Fruit fly (Drosophila melanogaster) whole organism, embryonic: Measurements from ENCODE around the gene CG31360.

Source experiments
- Atf6 ChIP-seq: fragments of 200-800 bp; sonication (Bioruptor generic); IDR thresholded peaks from 2 replicates; pipeline ENCODE4 v1.3.6; 2022; ENCODE audit warnings: missing biosample characterization, missing genetic modification characterization
- CG10147 ChIP-seq: fragments of 200-800 bp; sonication (Bioruptor generic); optimal IDR thresholded peaks from 2 replicates; lab custom pipeline; 2019; ENCODE audit warnings: missing biosample characterization, mild to moderate bottlenecking, missing genetic modification characterization, moderate library complexity
- CG10274 ChIP-seq: fragments of 200-800 bp; sonication (Bioruptor generic); optimal IDR thresholded peaks from 3 replicates; lab custom pipeline; 2017; ENCODE audit warnings: missing biosample characterization, mild to moderate bottlenecking, missing genetic modification characterization
- CG10543 ChIP-seq: fragments of 200-800 bp; sonication (Bioruptor generic); optimal IDR thresholded peaks from 3 replicates; lab custom pipeline; 2017; ENCODE audit warnings: missing biosample characterization, mild to moderate bottlenecking, missing genetic modification characterization, moderate library complexity
- CG11560 ChIP-seq: fragments of 200-800 bp; sonication (Bioruptor generic); IDR thresholded peaks from 3 replicates; pipeline ENCODE4 v1.3.6; 2022; ENCODE audit warnings: missing biosample characterization, missing genetic modification characterization
- CG11695 ChIP-seq: fragments of 200-800 bp; sonication (Bioruptor generic); IDR thresholded peaks from 3 replicates; pipeline ENCODE4 v1.3.6; 2022; ENCODE audit warnings: missing biosample characterization, missing genetic modification characterization
- CG11723 ChIP-seq: fragments of 200-800 bp; sonication (Bioruptor generic); optimal IDR thresholded peaks from 2 replicates; lab custom pipeline; 2017; ENCODE audit warnings: missing biosample characterization, mild to moderate bottlenecking, missing genetic modification characterization
- CG12299 ChIP-seq: fragments of 200-800 bp; sonication (Bioruptor generic); optimal IDR thresholded peaks from 2 replicates; lab custom pipeline; 2018; ENCODE audit warnings: missing biosample characterization, mild to moderate bottlenecking, missing genetic modification characterization
- CG12744 ChIP-seq: fragments of 200-800 bp; sonication (Bioruptor generic); optimal IDR thresholded peaks from 2 replicates; lab custom pipeline; 2016; ENCODE audit warnings: missing biosample characterization, missing genetic modification characterization
- CG14014 ChIP-seq: fragments of 200-800 bp; sonication (Bioruptor generic); IDR thresholded peaks from 2 replicates; pipeline ENCODE4 v1.3.6; 2022; ENCODE audit warnings: missing biosample characterization, missing genetic modification characterization
- CG15073 ChIP-seq: fragments of 200-800 bp; sonication (Bioruptor generic); optimal IDR thresholded peaks from 2 replicates; lab custom pipeline; 2016; ENCODE audit warnings: missing biosample characterization, missing genetic modification characterization
- CG15696 ChIP-seq: fragments of 200-800 bp; sonication (Bioruptor generic); optimal IDR thresholded peaks from 2 replicates; lab custom pipeline; 2019; ENCODE audit warnings: missing biosample characterization, mild to moderate bottlenecking, missing genetic modification characterization, moderate library complexity
- CG16813 ChIP-seq: fragments of 200-800 bp; sonication (Bioruptor generic); IDR thresholded peaks from 3 replicates; pipeline ENCODE4 v1.3.6; 2022; ENCODE audit warnings: missing biosample characterization, missing genetic modification characterization; ENCODE audit not compliant: partially characterized antibody
- CG16863 ChIP-seq: fragments of 200-800 bp; sonication (Bioruptor generic); optimal IDR thresholded peaks from 3 replicates; lab custom pipeline; 2016; ENCODE audit warnings: missing biosample characterization, missing genetic modification characterization
- CG18619 ChIP-seq: fragments of 200-800 bp; sonication (Bioruptor generic); optimal IDR thresholded peaks from 3 replicates; lab custom pipeline; 2017; ENCODE audit warnings: missing biosample characterization, mild to moderate bottlenecking, missing genetic modification characterization
- CG31224 ChIP-seq: fragments of 200-800 bp; sonication (Bioruptor generic); IDR thresholded peaks from 2 replicates; pipeline ENCODE4 v1.3.6; 2022; ENCODE audit warnings: missing biosample characterization, missing genetic modification characterization
- CG3281 ChIP-seq: fragments of 200-800 bp; sonication (Bioruptor generic); optimal IDR thresholded peaks from 3 replicates; lab custom pipeline; 2017; ENCODE audit warnings: missing biosample characterization, mild to moderate bottlenecking, missing genetic modification characterization
- CG34422 ChIP-seq: fragments of 200-800 bp; sonication (Bioruptor generic); IDR thresholded peaks from 3 replicates; pipeline ENCODE4 v1.3.6; 2022; ENCODE audit warnings: missing biosample characterization, missing genetic modification characterization
- CG6175 ChIP-seq: fragments of 200-800 bp; sonication (Bioruptor generic); IDR thresholded peaks from 3 replicates; pipeline ENCODE4 v1.3.6; 2022; ENCODE audit warnings: missing biosample characterization, missing genetic modification characterization
- CG8478 ChIP-seq: fragments of >200 bp; optimal IDR thresholded peaks from 2 replicates; lab custom pipeline; 2018
- CG9876 ChIP-seq: fragments of 200-800 bp; sonication (Bioruptor generic); optimal IDR thresholded peaks from 2 replicates; lab custom pipeline; 2016; ENCODE audit warnings: missing biosample characterization, missing genetic modification characterization
- CHES-1-like ChIP-seq: fragments of 200-800 bp; sonication (Bioruptor generic); optimal IDR thresholded peaks from 2 replicates; lab custom pipeline; 2016; ENCODE audit warnings: missing biosample characterization, missing genetic modification characterization
- CTCF ChIP-seq: fragments of 200-800 bp; sonication (Bioruptor generic); optimal IDR thresholded peaks from 2 replicates; lab custom pipeline; 2017; ENCODE audit warnings: missing biosample characterization, mild to moderate bottlenecking, missing genetic modification characterization, moderate library complexity
- Deaf1 ChIP-seq: fragments of 200-800 bp; optimal IDR thresholded peaks from 3 replicates; lab custom pipeline; 2019; ENCODE audit warnings: missing biosample characterization, mild to moderate bottlenecking, missing genetic modification characterization, moderate library complexity
- Dfd ChIP-seq, 2 experiments: fragments of >200 bp; optimal IDR thresholded peaks; 2 replicates each; lab custom pipeline; 2017; ENCODE audit warnings: missing biosample characterization in 2 of 2, missing genetic modification characterization in 2 of 2
- Dip2 ChIP-seq: fragments of 200-800 bp; sonication (Bioruptor generic); IDR thresholded peaks from 2 replicates; pipeline ENCODE4 v1.3.6; 2022; ENCODE audit warnings: missing biosample characterization, missing genetic modification characterization
- E2f2 ChIP-seq: fragments of 200-800 bp; sonication (Bioruptor generic); IDR thresholded peaks from 2 replicates; pipeline ENCODE4 v1.3.6; 2022; ENCODE audit warnings: missing biosample characterization, missing genetic modification characterization
- Eip74EF ChIP-seq, 2 experiments: fragments of 200-800 bp in 1 of 2; fragments of >200 bp in 1 of 2; sonication (Bioruptor generic) in 1 of 2; optimal IDR thresholded peaks; 2 replicates each; lab custom pipeline; 2017 to 2019; ENCODE audit warnings: missing biosample characterization in 2 of 2, missing genetic modification characterization in 2 of 2, mild to moderate bottlenecking in 1 of 2, moderate library complexity in 1 of 2
- Fer2 ChIP-seq: fragments of 200-800 bp; sonication (Bioruptor generic); optimal IDR thresholded peaks from 2 replicates; lab custom pipeline; 2018; ENCODE audit warnings: missing biosample characterization, mild to moderate bottlenecking, missing genetic modification characterization, moderate library complexity
- MESR4 ChIP-seq: fragments of 200-800 bp; sonication (Bioruptor generic); optimal IDR thresholded peaks from 2 replicates; lab custom pipeline; 2018; ENCODE audit warnings: missing biosample characterization, mild to moderate bottlenecking, missing genetic modification characterization, moderate library complexity
- Mrtf ChIP-seq: fragments of 200-800 bp; sonication (Bioruptor generic); IDR thresholded peaks from 3 replicates; pipeline ENCODE4 v1.3.6; 2022; ENCODE audit warnings: missing biosample characterization, missing genetic modification characterization
- NFAT ChIP-seq: fragments of 200-800 bp; sonication (Bioruptor generic); IDR thresholded peaks from 2 replicates; pipeline ENCODE4 v1.3.6; 2022; ENCODE audit warnings: missing biosample characterization, missing genetic modification characterization
- Nf-YC ChIP-seq: fragments of 200-800 bp; optimal IDR thresholded peaks from 3 replicates; lab custom pipeline; 2019; ENCODE audit warnings: missing biosample characterization, mild to moderate bottlenecking, missing genetic modification characterization, moderate library complexity
- Ssrp ChIP-seq: fragments of 200-800 bp; sonication (Bioruptor generic); optimal IDR thresholded peaks from 2 replicates; lab custom pipeline; 2018; ENCODE audit warnings: missing biosample characterization, mild to moderate bottlenecking, missing genetic modification characterization, moderate library complexity
- Stat92E ChIP-seq, 3 experiments: fragments of >200 bp in 2 of 3; fragments of 200-800 bp in 1 of 3; sonication (Bioruptor generic) in 1 of 3; optimal IDR thresholded peaks; 2 replicates each; lab custom pipeline; 2017 to 2019; ENCODE audit warnings: missing biosample characterization in 3 of 3, missing genetic modification characterization in 3 of 3, mild to moderate bottlenecking in 1 of 3, moderate library complexity in 1 of 3
- al ChIP-seq: fragments of 200-800 bp; sonication (Bioruptor generic); IDR thresholded peaks from 2 replicates; pipeline ENCODE4 v1.3.6; 2022; ENCODE audit warnings: missing biosample characterization, missing genetic modification characterization
- cas ChIP-seq: fragments of 200-800 bp; sonication (Bioruptor generic); IDR thresholded peaks from 2 replicates; pipeline ENCODE4 v1.3.6; 2022; ENCODE audit warnings: missing biosample characterization, missing genetic modification characterization
- ci ChIP-seq: fragments of 200-800 bp; sonication (Bioruptor generic); IDR thresholded peaks from 3 replicates; pipeline ENCODE4 v1.3.6; 2022; ENCODE audit warnings: missing biosample characterization, missing genetic modification characterization
- crp ChIP-seq, 2 experiments: fragments of 200-800 bp; sonication (Bioruptor generic); optimal IDR thresholded peaks; 2 replicates in 1 of 2; 3 replicates in 1 of 2; lab custom pipeline; 2017; ENCODE audit warnings: missing biosample characterization in 2 of 2, missing genetic modification characterization in 2 of 2, mild to moderate bottlenecking in 1 of 2, moderate library complexity in 1 of 2
- ems ChIP-seq: fragments of 200-800 bp; sonication (Bioruptor generic); optimal IDR thresholded peaks from 3 replicates; lab custom pipeline; 2016; ENCODE audit warnings: missing biosample characterization, missing genetic modification characterization
- en ChIP-seq: fragments of 200-800 bp; sonication (Bioruptor generic); optimal IDR thresholded peaks from 2 replicates; lab custom pipeline; 2016; ENCODE audit warnings: missing biosample characterization, missing genetic modification characterization
- fd64A ChIP-seq: fragments of 200-800 bp; sonication (Bioruptor generic); optimal IDR thresholded peaks from 3 replicates; lab custom pipeline; 2018; ENCODE audit warnings: missing biosample characterization, mild to moderate bottlenecking, missing genetic modification characterization
- knrl ChIP-seq: fragments of 200-800 bp; sonication (Bioruptor generic); IDR thresholded peaks from 3 replicates; pipeline ENCODE4 v1.3.6; 2022; ENCODE audit warnings: missing biosample characterization, missing genetic modification characterization; ENCODE audit not compliant: partially characterized antibody
- pho ChIP-seq: fragments of 200-800 bp; sonication (Bioruptor generic); optimal IDR thresholded peaks from 2 replicates; lab custom pipeline; 2016; ENCODE audit warnings: missing biosample characterization, missing genetic modification characterization
- pnt ChIP-seq: fragments of 200-800 bp; sonication (Bioruptor generic); optimal IDR thresholded peaks from 3 replicates; lab custom pipeline; 2016; ENCODE audit warnings: missing biosample characterization, missing genetic modification characterization
- pros ChIP-seq: fragments of 200-800 bp; sonication (Bioruptor generic); optimal IDR thresholded peaks from 3 replicates; lab custom pipeline; 2019; ENCODE audit warnings: missing biosample characterization, mild to moderate bottlenecking, missing genetic modification characterization, moderate library complexity
- rib ChIP-seq: fragments of 200-800 bp; sonication (Bioruptor generic); IDR thresholded peaks from 2 replicates; pipeline ENCODE4 v1.3.6; 2022; ENCODE audit warnings: missing biosample characterization, missing genetic modification characterization
- row ChIP-seq: fragments of 200-800 bp; sonication (Bioruptor generic); IDR thresholded peaks from 3 replicates; pipeline ENCODE4 v1.3.6; 2022; ENCODE audit warnings: missing biosample characterization, missing genetic modification characterization
- sd ChIP-seq: fragments of 200-800 bp; sonication (Bioruptor generic); optimal IDR thresholded peaks from 3 replicates; lab custom pipeline; 2018; ENCODE audit warnings: missing biosample characterization, mild to moderate bottlenecking, missing genetic modification characterization, moderate library complexity
- sqz ChIP-seq: fragments of 200-800 bp; sonication (Bioruptor generic); optimal IDR thresholded peaks from 3 replicates; lab custom pipeline; 2018; ENCODE audit warnings: missing biosample characterization, mild to moderate bottlenecking, missing genetic modification characterization
- wor ChIP-seq: fragments of 200-800 bp; sonication (Bioruptor generic); IDR thresholded peaks from 2 replicates; pipeline ENCODE4 v1.3.6; 2022; ENCODE audit warnings: missing biosample characterization, missing genetic modification characterization

CG31360 gene

DNA sequence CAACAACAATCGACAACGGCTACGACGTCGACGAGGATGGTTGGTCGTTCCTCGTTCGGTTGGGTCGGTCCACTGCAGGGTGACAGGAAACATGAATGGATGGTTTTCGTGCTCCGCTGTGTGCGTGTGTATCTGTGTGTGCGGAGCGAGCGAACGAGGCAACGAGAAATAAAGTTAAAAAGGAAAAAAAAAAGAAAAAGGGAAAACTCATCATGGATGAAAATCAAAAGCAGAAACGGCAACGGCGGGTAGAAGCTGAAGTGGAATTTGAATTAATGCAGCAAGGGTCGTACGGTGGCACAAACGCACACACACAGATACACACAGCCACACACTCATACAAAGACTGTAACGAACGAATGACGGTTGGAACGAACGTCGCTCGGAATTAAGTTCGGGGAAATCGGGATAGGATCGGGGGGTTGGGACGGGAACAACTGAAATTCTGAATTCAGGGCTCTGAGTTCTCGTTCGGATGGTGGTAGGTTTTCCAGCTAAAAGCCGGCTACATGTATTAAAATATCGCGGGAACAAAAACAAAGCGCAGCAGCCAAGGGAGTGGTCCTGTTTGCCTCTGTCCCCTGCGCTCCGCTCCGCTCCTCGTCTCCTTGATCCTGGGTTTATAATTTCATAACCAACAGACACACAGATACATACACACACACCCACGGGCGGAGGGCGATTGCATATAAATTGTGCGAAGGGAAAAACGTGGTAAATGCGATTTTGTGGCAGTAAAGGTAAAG lies 26.2 kb downstream of the CG31360 start (continued):
- no peak for TF ChIP-seq MESR4 (GFP tag; lab: Kevin White, UChicago)
- no peak for TF ChIP-seq CG34422 (GFP tag; lab: Robert Waterston, UW)
- no peak for TF ChIP-seq NFAT (GFP tag; lab: Robert Waterston, UW)
- TF ChIP-seq cas (GFP tag; lab: Robert Waterston, UW) = no peak
- TF ChIP-seq CG11560 = no peak
- no peak for TF ChIP-seq CTCF (GFP tag; lab: Kevin White, UChicago)
- TF ChIP-seq CG14014 (GFP tag; lab: Robert Waterston, UW) = no peak
- no peak for TF ChIP-seq Mrtf (GFP tag; lab: Robert Waterston, UW)
- no peak for TF ChIP-seq CHES-1-like (GFP tag; lab: Kevin White, UChicago)
- no peak for TF ChIP-seq rib (GFP tag; lab: Robert Waterston, UW)
- peak; percentile 24; the same call in 1 of the 3 replicates for TF ChIP-seq ci (GFP tag; lab: Robert Waterston, UW)
- TF ChIP-seq Dfd (GFP tag; optimal IDR thresholded peaks at IDR 0.05; lab: Kevin White, UChicago) = no peak
- no peak for TF ChIP-seq en (GFP tag; lab: Kevin White, UChicago)
- peak; percentile 93 for TF ChIP-seq Deaf1 (tag; lab: Kevin White, UChicago)
- no peak for TF ChIP-seq fd64A (GFP tag; lab: Kevin White, UChicago)
- TF ChIP-seq sqz (GFP tag; lab: Kevin White, UChicago) = peak; percentile 84
- no peak for TF ChIP-seq CG9876 (GFP tag; lab: Kevin White, UChicago)
- no peak for TF ChIP-seq CG31224
- TF ChIP-seq CG10274 (GFP tag; lab: Kevin White, UChicago) = no peak
- TF ChIP-seq knrl (GFP tag; lab: Robert Waterston, UW) = no peak
- no peak for TF ChIP-seq al (GFP tag; lab: Robert Waterston, UW)
- TF ChIP-seq CG11723 (GFP tag; lab: Kevin White, UChicago) = no peak
- no peak for TF ChIP-seq CG11695 (GFP tag; lab: Robert Waterston, UW)
- TF ChIP-seq Fer2 (tag; lab: Kevin White, UChicago) = no peak
- peak; percentile 65 for TF ChIP-seq CG10543 (GFP tag; lab: Kevin White, UChicago)
- TF ChIP-seq CG15696 = no peak
- TF ChIP-seq E2f2 (GFP tag; lab: Robert Waterston, UW) = no peak
- TF ChIP-seq CG15073 (GFP tag; lab: Kevin White, UChicago) = no peak
- TF ChIP-seq pros = peak; percentile 92
- no peak for TF ChIP-seq row
- peak; percentile 26 for TF ChIP-seq sd (tag; lab: Kevin White, UChicago)
- no peak for TF ChIP-seq Ssrp (tag; lab: Kevin White, UChicago)
- no peak for TF ChIP-seq pho (GFP tag; lab: Kevin White, UChicago)
- TF ChIP-seq CG3281 = no peak
- no peak for TF ChIP-seq Eip74EF (GFP tag; optimal IDR thresholded peaks at IDR 0.05; lab: Kevin White, UChicago)
- TF ChIP-seq CG6175 (GFP tag; lab: Robert Waterston, UW) = no peak
- TF ChIP-seq CG8478 = peak; percentile 7
- TF ChIP-seq CG16863 (GFP tag; lab: Kevin White, UChicago) = no peak
- no peak for TF ChIP-seq CG18619 (GFP tag; lab: Kevin White, UChicago)
- TF ChIP-seq pnt (GFP tag; lab: Kevin White, UChicago) = no peak
- TF ChIP-seq CG16813 (GFP tag; lab: Robert Waterston, UW) = no peak
- no peak for TF ChIP-seq crp (GFP tag; optimal IDR thresholded peaks at IDR 0.05; lab: Kevin White, UChicago)
- TF ChIP-seq Atf6 (GFP tag; lab: Robert Waterston, UW) = no peak
- no peak for TF ChIP-seq CG12744
- no peak for TF ChIP-seq CG12299
- TF ChIP-seq Dip2 (GFP tag; lab: Robert Waterston, UW) = no peak
- no peak for TF ChIP-seq ems (GFP tag; lab: Kevin White, UChicago)
- TF ChIP-seq Stat92E (GFP tag; optimal IDR thresholded peaks at IDR 0.05; lab: Kevin White, UChicago) = no peak
- no peak for TF ChIP-seq Nf-YC
- TF ChIP-seq CG10147 (GFP tag; lab: Kevin White, UChicago) = no peak
- no peak for TF ChIP-seq wor (GFP tag; lab: Robert Waterston, UW)
